Fruit fly (Drosophila melanogaster) whole organism, pupa: ENCODE data around the gene CG42718.

ENCODE experiments used
- CG10348 ChIP-seq: fragments of 200-800 bp; sonication (Bioruptor generic); IDR thresholded peaks from 2 replicates; pipeline ENCODE4 v1.3.6; 2022; ENCODE audit warnings: missing biosample characterization, missing genetic modification characterization
- CG12605 ChIP-seq: fragments of 200-800 bp; sonication (Bioruptor generic); IDR thresholded peaks from 2 replicates; pipeline ENCODE4 v1.3.6; 2022; ENCODE audit warnings: missing biosample characterization, missing genetic modification characterization
- CG13204 ChIP-seq: fragments of 200-800 bp; sonication (Bioruptor generic); optimal IDR thresholded peaks from 2 replicates; lab custom pipeline; 2018; ENCODE audit warnings: missing biosample characterization, mild to moderate bottlenecking, missing genetic modification characterization, moderate library complexity
- CG14655 ChIP-seq: fragments of 200-800 bp; sonication (Bioruptor generic); optimal IDR thresholded peaks from 3 replicates; lab custom pipeline; 2017; ENCODE audit warnings: mild to moderate bottlenecking, missing biosample characterization, missing genetic modification reagents, missing genetic modification characterization
- CG15710 ChIP-seq: fragments of 200-800 bp; sonication (Bioruptor generic); optimal IDR thresholded peaks from 2 replicates; lab custom pipeline; 2018; ENCODE audit warnings: missing biosample characterization, mild to moderate bottlenecking, missing genetic modification characterization, moderate library complexity
- CG17806 ChIP-seq: fragments of 200-800 bp; sonication (Bioruptor generic); optimal IDR thresholded peaks from 2 replicates; lab custom pipeline; 2018; ENCODE audit warnings: missing biosample characterization, mild to moderate bottlenecking, missing genetic modification characterization, moderate library complexity
- CG32121 ChIP-seq: fragments of 200-800 bp; sonication (Bioruptor generic); IDR thresholded peaks from 2 replicates; pipeline ENCODE4 v1.3.6; 2022; ENCODE audit warnings: missing biosample characterization, missing genetic modification characterization
- CG34367 ChIP-seq: fragments of 200-800 bp; sonication (Bioruptor generic); optimal IDR thresholded peaks from 2 replicates; lab custom pipeline; 2018; ENCODE audit warnings: missing biosample characterization, mild to moderate bottlenecking, missing genetic modification characterization
- CG4496 ChIP-seq: fragments of 200-800 bp; sonication (Bioruptor generic); IDR thresholded peaks from 3 replicates; pipeline ENCODE4 v1.3.6; 2022; ENCODE audit warnings: missing biosample characterization, missing genetic modification characterization
- CG8159 ChIP-seq: fragments of 200-800 bp; sonication (Bioruptor generic); optimal IDR thresholded peaks from 3 replicates; lab custom pipeline; 2018; ENCODE audit warnings: missing biosample characterization, mild to moderate bottlenecking, missing genetic modification characterization, moderate library complexity
- CG8301 ChIP-seq: fragments of 200-800 bp; sonication (Bioruptor generic); optimal IDR thresholded peaks from 2 replicates; lab custom pipeline; 2018; ENCODE audit warnings: missing biosample characterization, mild to moderate bottlenecking, missing genetic modification characterization
- CG9948 ChIP-seq: fragments of 200-800 bp; sonication (Bioruptor generic); optimal IDR thresholded peaks from 2 replicates; lab custom pipeline; 2018; ENCODE audit warnings: missing biosample characterization, mild to moderate bottlenecking, missing genetic modification characterization, moderate library complexity
- D1 ChIP-seq: fragments of 200-800 bp; sonication (Bioruptor generic); optimal IDR thresholded peaks from 2 replicates; lab custom pipeline; 2018; ENCODE audit warnings: missing biosample characterization, mild to moderate bottlenecking, missing genetic modification characterization, moderate library complexity
- EcR ChIP-seq: fragments of 200-800 bp; sonication (Bioruptor generic); optimal IDR thresholded peaks from 3 replicates; lab custom pipeline; 2019; ENCODE audit warnings: missing biosample characterization, missing genetic modification characterization, mild to moderate bottlenecking, moderate library complexity, missing genetic modification reagents
- Ets98B ChIP-seq: fragments of 200-800 bp; sonication (Bioruptor generic); IDR thresholded peaks from 2 replicates; pipeline ENCODE4 v1.3.6; 2022; ENCODE audit warnings: missing biosample characterization, missing genetic modification characterization
- Pif1A ChIP-seq: fragments of 200-800 bp; sonication (Bioruptor generic); optimal IDR thresholded peaks from 3 replicates; lab custom pipeline; 2016; ENCODE audit warnings: missing biosample characterization, missing genetic modification characterization
- Pif1B ChIP-seq: fragments of 200-800 bp; sonication (Bioruptor generic); optimal IDR thresholded peaks from 3 replicates; lab custom pipeline; 2016; ENCODE audit warnings: missing biosample characterization, missing genetic modification characterization
- Snoo ChIP-seq: fragments of 200-800 bp; sonication (Bioruptor generic); optimal IDR thresholded peaks from 3 replicates; lab custom pipeline; 2017; ENCODE audit warnings: missing biosample characterization, mild to moderate bottlenecking, missing genetic modification characterization, inconsistent platforms
- fd96Ca ChIP-seq: fragments of 200-800 bp; sonication (Bioruptor generic); IDR thresholded peaks from 3 replicates; pipeline ENCODE4 v1.3.6; 2022; ENCODE audit warnings: missing biosample characterization, missing genetic modification characterization
- gl ChIP-seq: fragments of 200-800 bp; sonication (Bioruptor generic); optimal IDR thresholded peaks from 2 replicates; lab custom pipeline; 2018; ENCODE audit warnings: missing biosample characterization, mild to moderate bottlenecking, missing genetic modification characterization
- rn ChIP-seq: fragments of 200-800 bp; sonication (Bioruptor generic); IDR thresholded peaks from 2 replicates; pipeline ENCODE4 v1.3.6; 2022; ENCODE audit warnings: missing biosample characterization, missing genetic modification characterization

CG42718 gene

dm6 chr3L:16303982-16304381 lies 17.1 kb downstream of the CG42718 start, which contains the start of gene CG43249:
Gene CG43249 (plus strand): TSS chr3L:16304282.
- TF ChIP-seq Snoo (tag; lab: Kevin White, UChicago) (no peak), CG34367 (tag; lab: Kevin White, UChicago) (no peak), gl (no peak), CG15710 (tag; lab: Kevin White, UChicago) (no peak), CG13204 (GFP tag; lab: Kevin White, UChicago) (no peak), CG8301 (tag; lab: Kevin White, UChicago) (no peak), CG32121 (GFP tag; lab: Robert Waterston, UW) (no peak), CG10348 (GFP tag; lab: Robert Waterston, UW) (no peak), CG4496 (no peak), CG8159 (tag; lab: Kevin White, UChicago) (no peak), CG9948 (tag; lab: Kevin White, UChicago) (no peak), Ets98B (GFP tag; lab: Robert Waterston, UW) (no peak), D1 (tag; lab: Kevin White, UChicago) (no peak), Pif1B (GFP tag; lab: Kevin White, UChicago) (no peak)

dm6 chr3L:16303078-16303477 lies 18.0 kb downstream of the CG42718 start, which contains the start of gene CG13044:
Gene CG13044 (minus strand): TSS chr3L:16303178.
- TF ChIP-seq EcR (GFP tag; lab: Kevin White, UChicago) = no peak
- TF ChIP-seq CG8159 (tag; lab: Kevin White, UChicago) = no peak
- TF ChIP-seq CG9948 (tag; lab: Kevin White, UChicago) = no peak
- TF ChIP-seq CG13204 (GFP tag; lab: Kevin White, UChicago) = no peak
- TF ChIP-seq CG15710 (tag; lab: Kevin White, UChicago) = no peak
- no peak for TF ChIP-seq CG4496

dm6 chr3L:16301153-16301552 lies 19.9 kb downstream of the CG42718 start, which contains the start of gene CG4982:
Gene CG4982 (plus strand): TSS chr3L:16301453.
- TF ChIP-seq CG8159 (tag; lab: Kevin White, UChicago) (no peak), Pif1B (GFP tag; lab: Kevin White, UChicago) (no peak), CG32121 (GFP tag; lab: Robert Waterston, UW) (no peak), CG17806 (tag; lab: Kevin White, UChicago) (no peak), EcR (GFP tag; lab: Kevin White, UChicago) (no peak), Ets98B (GFP tag; lab: Robert Waterston, UW) (no peak), CG14655 (no peak), gl (no peak), CG9948 (tag; lab: Kevin White, UChicago) (no peak), CG8301 (tag; lab: Kevin White, UChicago) (no peak), rn (GFP tag; lab: Robert Waterston, UW) (no peak), CG15710 (tag; lab: Kevin White, UChicago) (no peak)

dm6 chr3L:16295447-16295846 lies 25.6 kb downstream of the CG42718 start, which contains the start of gene CG4962:
Gene CG4962 (minus strand): TSS chr3L:16295547.
- TF ChIP-seq fd96Ca = no peak
- no peak for TF ChIP-seq CG4496
- no peak for TF ChIP-seq EcR (GFP tag; lab: Kevin White, UChicago)
- no peak for TF ChIP-seq CG32121 (GFP tag; lab: Robert Waterston, UW)
- no peak for TF ChIP-seq CG9948 (tag; lab: Kevin White, UChicago)
- TF ChIP-seq Pif1B (GFP tag; lab: Kevin White, UChicago) = no peak
- no peak for TF ChIP-seq CG8301 (tag; lab: Kevin White, UChicago)

dm6 chr3L:16291678-16292077 lies 29.4 kb downstream of the CG42718 start:
- TF ChIP-seq Ets98B (GFP tag; lab: Robert Waterston, UW) (peak; percentile 48), CG8301 (tag; lab: Kevin White, UChicago) (no peak), CG4496 (peak; percentile 13; the same call in 1 of the 3 replicates), CG8159 (tag; lab: Kevin White, UChicago) (no peak), CG17806 (tag; lab: Kevin White, UChicago) (no peak), fd96Ca (peak; percentile 19; the same call in 1 of the 3 replicates), Pif1A (GFP tag; lab: Kevin White, UChicago) (no peak), CG9948 (tag; lab: Kevin White, UChicago) (no peak)

dm6 chr3L:16290850-16291249 lies 30.2 kb downstream of the CG42718 start, which contains the start of gene CG13045:
Gene CG13045 (minus strand): TSS chr3L:16290950.
- no peak for TF ChIP-seq CG32121 (GFP tag; lab: Robert Waterston, UW)
- no peak for TF ChIP-seq CG15710 (tag; lab: Kevin White, UChicago)
- no peak for TF ChIP-seq Ets98B (GFP tag; lab: Robert Waterston, UW)
- no peak for TF ChIP-seq EcR (GFP tag; lab: Kevin White, UChicago)
- TF ChIP-seq CG8301 (tag; lab: Kevin White, UChicago) = no peak
- TF ChIP-seq rn (GFP tag; lab: Robert Waterston, UW) = no peak
- no peak for TF ChIP-seq CG14655
- no peak for TF ChIP-seq CG12605 (GFP tag; lab: Robert Waterston, UW)
- TF ChIP-seq, all 21 proteins: peak for 0

dm6 chr3L:16289067-16289466 lies 32.0 kb downstream of the CG42718 start:
- no peak for TF ChIP-seq CG4496
- peak; percentile 5 for TF ChIP-seq CG15710 (tag; lab: Kevin White, UChicago)
- TF ChIP-seq gl = no peak
- no peak for TF ChIP-seq EcR (GFP tag; lab: Kevin White, UChicago)
- peak; percentile 25 for TF ChIP-seq Pif1A (GFP tag; lab: Kevin White, UChicago)
- TF ChIP-seq Snoo (tag; lab: Kevin White, UChicago) = no peak
- peak; percentile 22 for TF ChIP-seq CG17806 (tag; lab: Kevin White, UChicago)
- no peak for TF ChIP-seq rn (GFP tag; lab: Robert Waterston, UW)
- no peak for TF ChIP-seq CG8301 (tag; lab: Kevin White, UChicago)
- no peak for TF ChIP-seq CG13204 (GFP tag; lab: Kevin White, UChicago)
- TF ChIP-seq fd96Ca = no peak
- TF ChIP-seq CG9948 (tag; lab: Kevin White, UChicago) = peak; percentile 32
- TF ChIP-seq Ets98B (GFP tag; lab: Robert Waterston, UW) = no peak
- no peak for TF ChIP-seq Pif1B (GFP tag; lab: Kevin White, UChicago)
- peak; percentile 3 for TF ChIP-seq CG34367 (tag; lab: Kevin White, UChicago)
- TF ChIP-seq CG14655 = peak; percentile 52
- TF ChIP-seq CG32121 (GFP tag; lab: Robert Waterston, UW) = no peak
- no peak for TF ChIP-seq D1 (tag; lab: Kevin White, UChicago)
- no peak for TF ChIP-seq CG10348 (GFP tag; lab: Robert Waterston, UW)
- TF ChIP-seq CG12605 (GFP tag; lab: Robert Waterston, UW) = no peak
- peak; percentile 10 for TF ChIP-seq CG8159 (tag; lab: Kevin White, UChicago)
